Worm (Caenorhabditis elegans) whole organism, midembryonic: ENCODE measurements around the gene ndg-4.

ENCODE experiments used
- T22C8.4 ChIP-seq: fragments of 200-800 bp; sonication (Bioruptor generic); IDR thresholded peaks from 2 replicates; pipeline ENCODE4 v1.3.6; 2022; ENCODE audit warnings: missing genetic modification characterization, missing compliant biosample characterization
- cog-1 ChIP-seq: sonication (generic microtip); optimal IDR thresholded peaks from 2 replicates; lab custom pipeline; 2016; ENCODE audit warnings: missing genetic modification characterization, missing compliant biosample characterization
- flt-1 ChIP-seq: fragments of 200-800 bp; sonication (Bioruptor generic); IDR thresholded peaks from 2 replicates; pipeline ENCODE4 v1.3.6; 2022; ENCODE audit warnings: missing genetic modification characterization, missing compliant biosample characterization
- klf-2 ChIP-seq: fragments of 200-800 bp; sonication (Bioruptor generic); conservative IDR thresholded peaks from 2 replicates; pipeline ENCODE4 v1.3.6; 2022; ENCODE audit warnings: missing genetic modification reagents, missing genetic modification characterization, missing compliant biosample characterization
- med-1 ChIP-seq: sonication (generic microtip); optimal IDR thresholded peaks from 2 replicates; lab custom pipeline; 2017; ENCODE audit warnings: missing genetic modification characterization, mild to moderate bottlenecking, missing compliant biosample characterization, antibody characterized with exemption, missing genetic modification reagents; ENCODE audit not compliant: insufficient read depth
- ref-1 ChIP-seq: fragments of 200-800 bp; sonication (Bioruptor generic); conservative IDR thresholded peaks from 2 replicates; pipeline ENCODE4 v1.3.6; 2022; ENCODE audit warnings: missing genetic modification reagents, missing genetic modification characterization, missing compliant biosample characterization
- tab-1 ChIP-seq: fragments of 200-800 bp; sonication (Bioruptor generic); IDR thresholded peaks from 2 replicates; pipeline ENCODE4 v1.3.6; 2022; ENCODE audit warnings: missing genetic modification characterization, missing compliant biosample characterization

DNA sequence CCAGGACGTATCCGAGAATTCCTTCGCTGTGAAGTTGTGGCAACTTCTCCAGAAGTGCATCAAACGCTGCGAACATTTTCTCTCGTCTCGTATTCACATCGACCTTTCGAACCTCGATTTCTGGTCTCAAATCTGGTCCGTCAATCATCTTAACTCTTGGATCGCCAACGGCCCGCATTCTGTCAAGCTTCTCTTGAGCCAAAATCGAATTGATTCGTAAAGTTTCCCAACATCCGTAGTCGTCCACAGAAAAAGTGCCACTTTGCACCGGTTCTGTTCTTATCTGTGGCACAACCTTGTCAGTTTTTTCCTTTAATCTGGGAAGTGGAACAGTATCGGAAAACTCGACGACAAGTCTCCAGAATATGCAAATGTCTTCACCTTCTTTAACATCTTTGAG lies 31.9 kb downstream of the ndg-4 start:
- TF ChIP-seq klf-2 = no peak
- no peak for TF ChIP-seq flt-1
- no peak for TF ChIP-seq med-1 (GFP tag; lab: Kevin White, UChicago)
- no peak for TF ChIP-seq T22C8.4 (GFP tag; lab: Robert Waterston, UW)
- no peak for TF ChIP-seq ref-1 (GFP tag; lab: Robert Waterston, UW)
- no peak for TF ChIP-seq cog-1 (tag; lab: Kevin White, UChicago)
- TF ChIP-seq tab-1 (GFP tag; lab: Robert Waterston, UW) = no peak
